Worm (Caenorhabditis elegans) whole organism, L4/young adult: ENCODE results near the gene Y54B9A.1.

ENCODE experiments used
- W03F9.2 ChIP-seq: fragments of 150-350 bp; optimal IDR thresholded peaks from 2 replicates; lab custom pipeline; 2014; ENCODE audit warnings: missing biosample characterization, missing genetic modification characterization
- dao-5 ChIP-seq: sonication (generic microtip); optimal IDR thresholded peaks from 2 replicates; lab custom pipeline; 2016; ENCODE audit warnings: missing genotype, missing genetic modification characterization, moderate library complexity, missing compliant biosample characterization
- him-1 ChIP-seq: sonication (generic microtip); optimal IDR thresholded peaks from 2 replicates; lab custom pipeline; 2016; ENCODE audit warnings: missing genotype, missing genetic modification reagents, missing genetic modification characterization, missing compliant biosample characterization

The Y54B9A.1 gene

DNA sequence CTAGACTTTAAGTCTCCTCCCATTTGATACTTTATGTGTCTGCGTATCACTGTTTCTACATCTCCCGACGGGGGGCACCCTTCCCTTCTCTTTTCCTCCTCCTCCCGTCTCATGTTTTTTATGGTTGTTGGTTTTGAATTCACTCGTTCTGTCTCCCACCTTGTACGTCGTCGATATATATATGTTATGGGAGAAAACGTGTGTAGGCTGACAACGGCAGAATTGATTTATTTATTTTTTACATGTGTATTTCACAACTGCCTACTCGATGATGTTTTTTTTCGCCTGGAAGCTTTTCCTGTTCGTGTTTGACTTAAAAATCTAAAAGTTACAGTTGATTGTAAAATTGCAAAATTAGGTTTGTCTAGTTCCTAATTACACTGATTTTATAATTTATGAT is 3.1 kb upstream of the Y54B9A.1 start:
- no peak for TF ChIP-seq him-1 (tag; lab: Kevin White, UChicago)
- TF ChIP-seq W03F9.2 (tag; lab: Kevin White, UChicago), result no peak
- TF ChIP-seq dao-5, result no peak

DNA sequence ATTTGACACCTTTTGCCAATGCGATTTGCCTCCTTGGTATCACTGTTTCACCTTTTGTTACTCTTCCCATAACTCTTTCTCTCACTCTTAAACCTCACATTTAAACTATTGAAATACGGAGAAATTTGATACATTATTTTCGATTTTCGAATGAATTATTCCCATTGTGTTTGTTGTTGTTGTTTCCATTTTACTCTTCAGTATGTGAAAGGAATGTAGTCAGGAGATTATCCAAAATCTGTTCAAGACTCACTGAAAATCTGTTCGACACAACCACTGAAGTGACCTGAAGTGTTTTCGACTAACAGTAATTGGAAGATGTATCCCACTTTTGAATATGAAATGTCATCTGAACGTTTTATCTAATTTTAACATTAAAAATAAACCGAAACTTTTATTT is 1.7 kb upstream of the Y54B9A.1 start:
- TF ChIP-seq dao-5 (no peak), W03F9.2 (tag; lab: Kevin White, UChicago) (no peak), him-1 (tag; lab: Kevin White, UChicago) (no peak)

DNA sequence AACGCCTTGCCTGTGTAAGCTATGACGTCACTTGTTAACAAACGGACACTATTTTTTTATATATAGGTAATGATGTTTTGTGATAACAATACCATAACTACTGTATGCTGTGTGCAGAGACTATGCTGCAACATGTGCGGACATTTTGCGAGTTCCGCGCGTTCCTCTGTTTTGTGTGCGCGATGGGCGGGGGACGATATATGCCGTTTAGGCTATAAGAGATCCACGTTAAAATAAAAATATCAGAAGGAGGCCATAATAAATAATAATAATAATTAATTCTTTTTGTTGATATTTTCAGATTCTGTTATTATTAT is 612 bp upstream of the Y54B9A.1 start:
- TF ChIP-seq W03F9.2 (tag; lab: Kevin White, UChicago) (no peak), him-1 (tag; lab: Kevin White, UChicago) (no peak)

DNA sequence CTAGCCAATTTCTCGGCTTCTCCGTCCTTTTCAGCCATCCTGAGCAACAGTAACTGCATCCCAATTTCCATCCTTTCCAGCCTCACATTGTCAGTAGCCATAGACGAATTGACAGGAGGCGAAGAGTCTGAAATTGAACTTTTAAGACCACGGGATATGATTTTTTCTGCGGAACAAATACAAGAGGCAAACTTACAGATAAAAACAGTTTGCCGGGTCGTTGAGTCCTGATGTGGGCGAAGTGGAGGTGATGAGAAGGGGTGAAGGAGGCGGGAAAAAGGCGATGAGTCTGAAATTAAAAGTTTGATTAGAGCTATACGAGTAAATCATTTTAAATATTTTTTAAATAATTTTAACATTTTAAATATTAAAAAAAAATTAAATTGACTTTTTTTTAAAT is 12.3 kb downstream of the Y54B9A.1 start, which contains the start of gene F36D4.6:
Gene F36D4.6 (minus strand): TSS at position 101 of the 400 bp plus-strand sequence.
- TF ChIP-seq him-1 (tag; lab: Kevin White, UChicago) (no peak), W03F9.2 (tag; lab: Kevin White, UChicago) (no peak)

DNA sequence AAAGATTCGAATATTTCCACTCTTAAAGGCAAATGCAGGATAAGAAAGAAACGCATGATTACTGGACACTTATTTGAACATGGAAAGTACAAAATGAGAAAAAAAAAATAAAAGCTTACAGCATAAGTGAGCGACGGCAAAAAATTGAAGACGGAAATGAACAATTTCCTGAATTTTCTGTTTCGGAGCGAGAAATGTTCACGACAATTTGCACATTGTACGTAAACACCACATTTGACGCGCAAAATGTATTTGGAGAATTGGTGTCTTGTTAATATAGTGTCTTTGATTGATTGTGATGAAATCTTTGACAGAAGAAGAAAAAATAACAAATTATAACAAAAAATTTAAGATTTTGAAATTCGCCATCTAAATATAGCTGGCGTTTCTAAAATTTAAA is 13.8 kb downstream of the Y54B9A.1 start, which contains the start of gene F36D4.5:
Gene F36D4.5 (minus strand): TSS at position 225 of the 400 bp plus-strand sequence.
- TF ChIP-seq him-1 (tag; lab: Kevin White, UChicago) (no peak), W03F9.2 (tag; lab: Kevin White, UChicago) (peak; percentile 35)

DNA sequence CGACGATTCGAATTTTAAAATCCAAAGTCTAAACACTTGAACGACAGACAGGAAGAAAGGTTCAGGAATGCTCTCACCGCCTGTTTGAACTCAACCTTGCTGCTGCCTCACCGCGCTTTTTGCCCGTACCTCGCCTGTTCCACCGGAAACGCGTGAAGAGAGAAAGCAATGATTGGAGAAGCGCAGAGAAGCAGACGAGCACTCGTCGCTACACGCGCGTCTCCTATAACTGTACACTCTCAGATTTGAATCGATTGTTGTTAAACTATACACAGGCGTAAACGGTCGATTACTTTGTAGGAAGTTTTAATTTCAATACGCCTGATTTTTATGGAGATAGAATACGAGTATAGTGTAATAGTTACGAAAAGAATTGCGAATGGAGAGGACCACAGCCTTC is 14.8 kb downstream of the Y54B9A.1 start:
- TF ChIP-seq him-1 (tag; lab: Kevin White, UChicago), result no peak
- TF ChIP-seq dao-5, result no peak
- no peak for TF ChIP-seq W03F9.2 (tag; lab: Kevin White, UChicago)

DNA sequence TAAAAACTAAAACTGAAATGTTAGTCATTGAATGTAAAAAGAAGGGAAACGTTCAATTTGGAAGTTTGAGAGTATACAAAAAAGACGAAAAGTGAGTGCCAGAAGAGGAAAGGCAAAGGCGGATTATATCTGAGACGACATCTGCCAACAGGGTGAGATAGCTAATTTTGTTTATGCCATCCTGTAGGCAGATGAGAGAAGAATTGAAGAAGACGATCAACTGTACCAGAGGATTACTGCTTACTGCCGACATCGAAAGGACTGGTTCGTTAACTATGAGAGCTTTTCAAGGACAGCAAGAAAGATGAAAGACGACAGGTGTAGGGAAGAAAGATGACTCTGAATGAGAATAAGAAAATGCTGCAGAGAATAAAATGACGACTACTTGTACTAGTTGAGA is 15.8 kb downstream of the Y54B9A.1 start:
- no peak for TF ChIP-seq dao-5
- no peak for TF ChIP-seq him-1 (tag; lab: Kevin White, UChicago)
- TF ChIP-seq W03F9.2 (tag; lab: Kevin White, UChicago), result no peak

DNA sequence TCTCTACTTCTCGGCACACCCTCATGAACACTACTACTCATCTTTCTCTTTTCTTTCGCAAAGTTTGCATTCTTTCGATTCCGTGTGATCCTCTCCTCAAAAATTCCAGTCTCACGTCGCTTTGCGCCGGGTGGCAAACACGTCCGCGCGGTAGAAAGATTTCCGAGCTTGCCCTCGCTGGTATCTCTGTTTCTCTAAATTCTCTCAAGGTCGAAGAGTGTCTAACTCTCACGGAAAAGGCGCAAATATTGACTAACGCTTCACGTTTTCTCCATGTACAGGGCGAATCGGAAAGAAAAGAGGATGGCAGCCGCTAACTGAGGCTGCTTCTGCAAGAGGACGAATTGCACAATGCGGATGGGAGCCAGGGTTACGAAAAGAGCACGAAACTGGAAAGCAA is 16.6 kb downstream of the Y54B9A.1 start:
- no peak for TF ChIP-seq dao-5
- no peak for TF ChIP-seq him-1 (tag; lab: Kevin White, UChicago)

DNA sequence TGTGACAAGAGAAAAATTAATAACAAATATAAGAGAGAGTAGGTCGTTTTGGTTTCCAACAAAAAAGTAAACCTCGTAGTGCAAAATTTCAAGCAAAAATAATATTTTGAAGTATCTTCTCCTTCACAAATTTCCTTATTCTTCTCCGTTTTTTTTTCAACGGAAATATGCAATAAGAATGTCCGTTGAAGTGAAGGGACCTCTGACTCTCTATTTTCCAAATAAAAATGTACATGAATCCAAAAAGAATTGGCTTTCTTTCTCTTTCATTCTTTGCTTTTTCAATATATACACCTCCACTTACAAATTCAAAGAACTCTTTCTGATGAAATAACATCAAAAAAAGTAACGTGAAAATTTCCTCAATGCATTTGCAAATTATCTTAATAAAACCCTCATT is 22.7 kb downstream of the Y54B9A.1 start, which contains the start of gene F36D4.1:
Gene F36D4.1 (plus strand): TSS at position 301 of the 400 bp plus-strand sequence.
- TF ChIP-seq him-1 (tag; lab: Kevin White, UChicago) (no peak), dao-5 (no peak), W03F9.2 (tag; lab: Kevin White, UChicago) (no peak)

DNA sequence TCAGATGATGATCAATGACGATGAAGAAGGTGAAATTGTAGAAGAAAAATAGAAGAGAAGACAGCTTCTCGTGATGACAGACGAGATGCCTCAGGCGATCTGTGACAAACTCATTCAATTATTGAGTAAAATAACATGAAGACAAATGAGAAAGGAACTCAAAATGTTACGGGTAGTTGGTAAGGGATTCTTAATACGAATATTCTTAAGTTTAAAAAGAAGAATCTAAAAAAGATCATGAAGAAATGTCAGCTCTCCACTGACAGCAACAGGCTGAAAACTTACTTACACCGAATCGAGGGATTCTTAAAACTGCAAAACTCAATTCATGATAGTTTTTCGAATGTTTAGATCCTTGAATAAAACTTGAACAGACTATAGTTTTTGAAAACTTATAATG is 24.8 kb downstream of the Y54B9A.1 start, which contains the start of gene F36D4.4:
Gene F36D4.4 (minus strand): TSS at position 101 of the 400 bp plus-strand sequence.
- TF ChIP-seq him-1 (tag; lab: Kevin White, UChicago) (no peak), dao-5 (no peak), W03F9.2 (tag; lab: Kevin White, UChicago) (no peak)

DNA sequence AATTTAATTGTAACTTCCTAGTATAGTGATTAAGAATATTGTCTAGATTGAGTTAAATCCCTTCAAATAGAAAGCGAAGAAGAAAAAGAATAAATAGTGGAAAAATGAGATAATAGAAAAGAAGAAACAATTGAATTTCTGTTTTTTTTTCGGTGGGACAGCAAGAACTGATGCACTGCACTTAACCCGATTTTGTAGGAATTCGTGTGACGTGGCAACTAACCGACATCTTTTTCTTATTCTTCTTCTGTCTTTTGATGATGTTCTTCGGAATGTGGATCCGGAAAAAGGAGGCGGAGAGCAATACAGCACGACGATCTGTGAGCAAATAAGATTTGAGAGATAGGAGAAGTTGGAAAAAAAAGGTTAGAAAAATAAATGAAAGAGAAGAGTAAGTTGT is 30.5 kb downstream of the Y54B9A.1 start:
- no peak for TF ChIP-seq dao-5
- TF ChIP-seq W03F9.2 (tag; lab: Kevin White, UChicago), result no peak
- no peak for TF ChIP-seq him-1 (tag; lab: Kevin White, UChicago)

DNA sequence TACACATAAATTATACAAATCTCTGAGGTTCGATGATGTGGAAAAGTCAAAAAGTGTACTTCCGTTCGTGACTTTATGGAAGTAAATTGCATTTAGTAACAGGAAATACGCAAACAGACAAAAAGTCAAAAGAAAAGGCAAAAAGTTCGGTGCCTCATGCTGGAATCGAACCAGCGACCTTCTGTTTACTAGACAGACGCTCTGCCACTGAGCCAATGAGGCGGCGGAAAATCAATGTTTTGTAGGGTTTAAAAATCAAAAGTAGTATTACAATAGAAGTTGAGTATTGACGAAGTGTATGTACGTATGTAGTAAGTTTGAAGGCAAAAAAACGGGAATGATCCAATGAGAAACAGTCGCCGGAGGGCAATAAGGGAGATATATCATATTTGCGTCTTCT is 32.5 kb downstream of the Y54B9A.1 start:
- TF ChIP-seq W03F9.2 (tag; lab: Kevin White, UChicago) (no peak), dao-5 (no peak), him-1 (tag; lab: Kevin White, UChicago) (no peak)

DNA sequence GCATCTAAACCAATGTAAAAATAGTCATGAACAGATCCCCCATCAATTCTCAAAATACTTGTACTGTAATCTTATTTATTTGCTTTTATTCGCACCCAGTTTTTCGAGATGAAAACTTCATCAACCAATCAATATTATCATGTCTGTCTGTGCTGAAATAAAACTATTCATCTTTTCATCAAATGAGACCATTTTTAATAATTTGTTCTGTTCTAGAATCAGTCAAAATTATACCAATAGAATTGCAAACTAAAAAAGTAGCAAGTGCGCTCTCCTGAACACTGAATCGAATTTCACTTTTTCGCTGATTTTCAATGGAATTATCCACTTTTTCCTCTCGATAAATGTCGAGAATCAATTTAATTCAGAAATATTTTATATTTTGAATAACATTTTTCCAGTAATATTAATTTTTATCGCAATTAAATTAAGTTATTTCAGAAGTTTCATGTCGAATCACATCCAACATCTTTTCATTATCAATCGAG is 39.4 kb downstream of the Y54B9A.1 start, which contains the start of gene trpp-4:
Gene trpp-4 (plus strand): TSS at position 442 of the 488 bp plus-strand sequence.
- TF ChIP-seq dao-5, result no peak
- no peak for TF ChIP-seq W03F9.2 (tag; lab: Kevin White, UChicago)
- TF ChIP-seq him-1 (tag; lab: Kevin White, UChicago), result no peak

DNA sequence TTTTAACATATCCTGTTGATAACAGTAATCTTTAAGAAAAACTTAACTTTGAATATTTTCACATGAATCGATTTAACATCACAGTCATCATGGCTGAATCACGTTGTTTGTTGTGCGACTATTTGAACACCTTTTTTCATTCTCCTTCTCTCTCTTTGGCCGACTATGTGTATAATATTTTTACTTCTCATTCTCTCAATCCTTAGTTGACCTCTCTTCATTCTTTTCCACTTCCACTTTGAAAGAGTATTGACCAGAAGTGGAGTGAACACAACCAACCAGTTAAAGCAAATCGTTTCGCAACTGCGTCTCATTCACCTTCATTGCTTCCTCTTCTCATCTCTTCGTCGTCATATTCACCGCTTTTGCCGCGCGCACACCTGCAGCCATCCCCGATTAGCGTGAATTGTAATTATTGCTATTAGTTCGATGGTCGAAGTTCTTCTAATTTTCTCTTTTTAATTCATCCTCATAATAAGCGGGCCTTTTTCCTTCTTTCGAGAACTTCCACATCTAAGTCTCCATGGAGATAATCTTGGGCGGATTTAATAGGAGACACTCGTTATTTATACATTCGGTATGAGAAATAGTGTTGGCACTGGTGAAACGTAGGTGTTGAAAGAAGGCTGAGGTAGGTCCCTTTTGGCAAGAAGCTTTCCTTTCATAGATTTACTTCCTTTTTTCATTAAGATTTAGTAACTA is 44.3 kb downstream of the Y54B9A.1 start:
- TF ChIP-seq him-1 (tag; lab: Kevin White, UChicago) (no peak), W03F9.2 (tag; lab: Kevin White, UChicago) (no peak), dao-5 (no peak)

DNA sequence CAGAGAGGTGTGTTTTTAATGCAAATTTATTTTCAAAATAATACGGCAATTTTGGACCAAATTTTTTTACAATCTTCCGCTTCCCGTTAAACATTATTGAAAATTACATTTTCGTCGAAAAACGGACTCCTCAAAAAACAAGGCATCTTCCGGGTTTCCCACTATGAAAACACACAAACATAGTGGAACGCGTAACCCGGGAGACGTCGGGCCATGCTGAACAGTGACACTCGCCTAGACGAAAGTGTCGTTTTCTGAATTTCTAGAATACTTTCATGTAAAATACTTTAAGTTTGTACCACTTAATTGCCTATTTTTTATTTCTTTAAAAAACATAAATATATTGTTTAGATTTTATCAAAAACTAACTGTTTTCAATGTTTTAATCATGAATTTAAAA is 47.4 kb downstream of the Y54B9A.1 start:
- TF ChIP-seq dao-5 (no peak), him-1 (tag; lab: Kevin White, UChicago) (no peak), W03F9.2 (tag; lab: Kevin White, UChicago) (no peak)
